Fruit fly (Drosophila melanogaster) Kc167 (cell line): ENCODE data around the gene CG45690.

Experiments
- Myc ChIP-seq: fragments of >200 bp; optimal IDR thresholded peaks from 2 replicates; lab custom pipeline; 2017; ENCODE audit warnings: missing external identifiers
- h ChIP-seq: fragments of >200 bp; optimal IDR thresholded peaks from 3 replicates; lab custom pipeline; 2018; ENCODE audit warnings: missing external identifiers
- insv ChIP-seq: fragments of >200 bp; optimal IDR thresholded peaks from 3 replicates; lab custom pipeline; 2018; ENCODE audit warnings: missing external identifiers
- ttk ChIP-seq: sonication (Bioruptor generic); optimal IDR thresholded peaks from 2 replicates; lab custom pipeline; 2017; ENCODE audit warnings: missing external identifiers

DNA sequence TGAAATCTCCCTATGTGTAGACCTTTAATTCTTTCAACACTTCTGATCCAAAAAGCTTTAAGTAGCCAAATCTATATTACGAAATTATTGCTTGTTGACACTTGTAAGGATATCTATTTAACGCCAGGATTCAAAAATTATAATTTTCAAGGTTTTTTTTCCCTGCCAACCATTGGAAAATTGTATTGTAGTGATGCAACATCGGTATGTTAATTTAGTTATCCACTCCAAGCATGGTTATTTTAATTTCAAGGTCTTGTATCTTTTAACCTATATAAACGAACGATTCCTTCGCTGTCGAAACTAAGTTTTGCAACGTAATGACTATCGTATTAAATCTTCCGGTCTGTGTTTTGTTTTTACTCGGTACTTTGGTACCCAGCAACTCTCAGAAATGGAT, 12.0 kb upstream of the CG45690 start, which contains the start of gene CG17097:
- TF ChIP-seq insv = no peak
- no peak for TF ChIP-seq Myc (lab: Kevin White, UChicago)
- TF ChIP-seq h (lab: Kevin White, UChicago) = no peak
- no peak for TF ChIP-seq ttk (lab: Kevin White, UChicago)
